Fruit fly (Drosophila melanogaster): ENCODE results near the gene CG45012.
A peak's percentile ranks its signal among the peaks of the same experiment; 100 is the strongest.

Gene CG45012

DNA sequence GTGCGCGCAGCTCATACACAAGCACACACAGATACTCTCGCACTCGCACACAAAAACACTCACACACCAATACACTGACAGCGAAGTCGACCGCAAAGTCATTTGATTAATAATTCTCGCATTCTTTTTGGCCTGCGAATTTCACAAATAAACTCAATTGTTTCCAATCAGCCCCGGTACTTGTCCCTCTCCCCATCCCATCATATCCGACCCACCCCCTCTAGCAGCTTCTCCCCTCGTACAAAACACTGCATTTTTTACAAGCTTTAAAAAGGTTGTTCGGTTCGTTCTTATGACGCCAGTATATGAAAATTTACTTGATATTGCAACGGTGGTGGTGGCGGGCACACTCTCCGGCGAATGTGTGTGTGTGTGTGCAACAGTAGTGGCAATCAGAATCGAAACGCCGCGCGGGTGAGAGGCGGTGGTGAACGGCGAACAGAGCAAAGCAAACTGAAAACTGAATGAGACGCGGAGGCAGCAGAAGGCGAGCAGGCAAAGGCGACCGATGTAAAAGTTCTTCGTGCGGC is 26.6 kb upstream of the CG45012 start (continued):
- TF ChIP-seq E2f2 (GFP tag; IDR thresholded peaks at IDR 0.05): peak; percentile 12; the same call in 1 of the 2 replicates
- no peak for TF ChIP-seq CG17361 (GFP tag; IDR thresholded peaks at IDR 0.05)
- TF ChIP-seq Ssrp (tag; optimal IDR thresholded peaks at IDR 0.05): no peak
- TF ChIP-seq Blimp-1 (GFP tag; optimal IDR thresholded peaks at IDR 0.05): no peak
- peak; percentile 5 for TF ChIP-seq kah (GFP tag; optimal IDR thresholded peaks at IDR 0.05)
- TF ChIP-seq CG2199 (GFP tag; IDR thresholded peaks at IDR 0.05): 0 out of 3 replicates have a peak, but pooled peaks have one; percentile 74
- no peak for TF ChIP-seq hb (GFP tag; IDR thresholded peaks at IDR 0.05; ENCODE audit: partially characterized antibody)
- no peak for TF ChIP-seq eyg (GFP tag; optimal IDR thresholded peaks at IDR 0.05)
- peak; percentile 47 for TF ChIP-seq bbx (GFP tag; IDR thresholded peaks at IDR 0.05; ENCODE audit: partially characterized antibody)
- TF ChIP-seq CG12744 (GFP tag; optimal IDR thresholded peaks at IDR 0.05): no peak
- peak; percentile 93 for TF ChIP-seq pros (GFP tag; optimal IDR thresholded peaks at IDR 0.05)
- TF ChIP-seq hth (optimal IDR thresholded peaks at IDR 0.05): no peak
- TF ChIP-seq Ptx1 (GFP tag; IDR thresholded peaks at IDR 0.05): no peak
- no peak for TF ChIP-seq CTCF (GFP tag; optimal IDR thresholded peaks at IDR 0.05)
- TF ChIP-seq zfh1 (GFP tag; IDR thresholded peaks at IDR 0.05): peak; percentile 23; the same call in 1 of the 3 replicates
- TF ChIP-seq CG8089 (GFP tag; optimal IDR thresholded peaks at IDR 0.05): no peak
- TF ChIP-seq lola (GFP tag; optimal IDR thresholded peaks at IDR 0.05): peak in 1 of 3 experiments; percentile 83
- TF ChIP-seq Usf (GFP tag; optimal IDR thresholded peaks at IDR 0.05): no peak
- TF ChIP-seq CG15479 (GFP tag; optimal IDR thresholded peaks at IDR 0.05): peak; percentile 26
- TF ChIP-seq tup (GFP tag; optimal IDR thresholded peaks at IDR 0.05): no peak
- no peak for TF ChIP-seq Ada2b (GFP tag; IDR thresholded peaks at IDR 0.05)
- TF ChIP-seq Dll (GFP tag; IDR thresholded peaks at IDR 0.05; ENCODE audit: partially characterized antibody): no peak
- TF ChIP-seq CG13775 (GFP tag; optimal IDR thresholded peaks at IDR 0.05): no peak
- peak; percentile 57 for TF ChIP-seq Hmr (GFP tag; optimal IDR thresholded peaks at IDR 0.05)
- peak; percentile 84 for TF ChIP-seq sd (tag; optimal IDR thresholded peaks at IDR 0.05)
- no peak for TF ChIP-seq CG9437 (GFP tag; optimal IDR thresholded peaks at IDR 0.05)
- TF ChIP-seq cwo (GFP tag; optimal IDR thresholded peaks at IDR 0.05): no peak
- TF ChIP-seq B-H1 (GFP tag; IDR thresholded peaks at IDR 0.05): no peak
- TF ChIP-seq fd64A (GFP tag; optimal IDR thresholded peaks at IDR 0.05): no peak
- peak; percentile 57 for TF ChIP-seq onecut (GFP tag; IDR thresholded peaks at IDR 0.05)
- TF ChIP-seq CG1832 (GFP tag; optimal IDR thresholded peaks at IDR 0.05): no peak
- no peak for TF ChIP-seq CG8765 (GFP tag; IDR thresholded peaks at IDR 0.05)
- TF ChIP-seq CG6813 (GFP tag; optimal IDR thresholded peaks at IDR 0.05): no peak
- TF ChIP-seq ken (GFP tag; IDR thresholded peaks at IDR 0.05): no peak
- no peak for TF ChIP-seq CG8944 (GFP tag; optimal IDR thresholded peaks at IDR 0.05)
- peak; percentile 55 for TF ChIP-seq Nf-YC (tag; optimal IDR thresholded peaks at IDR 0.05)
- TF ChIP-seq Deaf1 (tag; optimal IDR thresholded peaks at IDR 0.05): peak; percentile 99
- TF ChIP-seq Atf6 (GFP tag; IDR thresholded peaks at IDR 0.05): peak; percentile 37; the same call in 1 of the 2 replicates
- TF ChIP-seq jing (GFP tag; optimal IDR thresholded peaks at IDR 0.05): no peak
- TF ChIP-seq CG6254 (GFP tag; optimal IDR thresholded peaks at IDR 0.05): no peak
- TF ChIP-seq CG34376 (GFP tag; optimal IDR thresholded peaks at IDR 0.05): peak; percentile 52
- no peak for TF ChIP-seq CG8290 (GFP tag; optimal IDR thresholded peaks at IDR 0.05)
- peak in 1 of 2 experiments; percentile 83 for TF ChIP-seq CG8290 (tag; optimal IDR thresholded peaks at IDR 0.05)
- peak; percentile 53 for TF ChIP-seq pb (GFP tag; optimal IDR thresholded peaks at IDR 0.05)
- TF ChIP-seq maf-S (GFP tag; optimal IDR thresholded peaks at IDR 0.05): no peak
- no peak for TF ChIP-seq CG14050 (GFP tag; IDR thresholded peaks at IDR 0.05)
- no peak for TF ChIP-seq CG11723 (GFP tag; optimal IDR thresholded peaks at IDR 0.05)
- TF ChIP-seq sc (optimal IDR thresholded peaks at IDR 0.05): no peak
- TF ChIP-seq sc (GFP tag; optimal IDR thresholded peaks at IDR 0.05): no peak
- TF ChIP-seq chif (GFP tag; optimal IDR thresholded peaks at IDR 0.05): no peak
- TF ChIP-seq NK7.1 (GFP tag; optimal IDR thresholded peaks at IDR 0.05): no peak
- no peak for TF ChIP-seq Hr3 (GFP tag; optimal IDR thresholded peaks at IDR 0.05)

Data from whole organism, embryonic.